Worm (Caenorhabditis elegans) whole organism, young adult: ENCODE data around the gene C35D10.12.

ENCODE experiments used
- C17E4.6 ChIP-seq: fragments of 200-800 bp; sonication (Bioruptor generic); IDR thresholded peaks from 2 replicates; pipeline ENCODE4 v1.3.6; 2022; ENCODE audit warnings: missing genetic modification reagents, missing genetic modification characterization, missing compliant biosample characterization
- F10E7.11 ChIP-seq: sonication (generic microtip); optimal IDR thresholded peaks from 2 replicates; lab custom pipeline; 2017; ENCODE audit warnings: mild to moderate bottlenecking, missing genetic modification characterization, moderate library complexity, missing compliant biosample characterization
- F33H1.4 ChIP-seq: fragments of 200-800 bp; sonication (Bioruptor generic); IDR thresholded peaks from 2 replicates; pipeline ENCODE4 v1.3.6; 2022; ENCODE audit warnings: missing genetic modification reagents, missing genetic modification characterization, missing compliant biosample characterization
- F37B4.10 ChIP-seq: fragments of 200-800 bp; sonication (Bioruptor generic); IDR thresholded peaks from 2 replicates; pipeline ENCODE4 v1.3.6; 2022; ENCODE audit warnings: missing genetic modification characterization, missing compliant biosample characterization
- F39B2.1 ChIP-seq: fragments of 200-800 bp; sonication (Bioruptor generic); IDR thresholded peaks from 2 replicates; pipeline ENCODE4 v1.3.6; 2022; ENCODE audit warnings: missing genetic modification reagents, missing genetic modification characterization, missing compliant biosample characterization
- F55B11.4 ChIP-seq: sonication (generic microtip); optimal IDR thresholded peaks from 2 replicates; lab custom pipeline; 2016; ENCODE audit warnings: missing compliant biosample characterization, missing genetic modification characterization, borderline replicate concordance; ENCODE audit not compliant: insufficient read depth
- Y67H2A.10 ChIP-seq: fragments of 200-800 bp; sonication (Bioruptor generic); conservative IDR thresholded peaks from 2 replicates; pipeline ENCODE4 v1.3.6; 2022; ENCODE audit warnings: missing genetic modification reagents, missing genetic modification characterization, missing compliant biosample characterization
- Y95B8A.8 ChIP-seq: fragments of 200-800 bp; sonication (Bioruptor generic); IDR thresholded peaks from 2 replicates; pipeline ENCODE4 v1.3.6; 2022; ENCODE audit warnings: missing genetic modification reagents, missing genetic modification characterization, missing compliant biosample characterization
- attf-5 ChIP-seq: fragments of 200-800 bp; sonication (Bioruptor generic); optimal IDR thresholded peaks from 2 replicates; lab custom pipeline; 2018; ENCODE audit warnings: mild to moderate bottlenecking, missing genetic modification characterization, missing compliant biosample characterization
- bed-2 ChIP-seq: fragments of 200-800 bp; sonication (Bioruptor generic); IDR thresholded peaks from 2 replicates; pipeline ENCODE4 v1.3.6; 2022; ENCODE audit warnings: missing genetic modification reagents, missing genetic modification characterization, missing compliant biosample characterization
- ccch-3 ChIP-seq: fragments of 200-800 bp; sonication (Bioruptor generic); optimal IDR thresholded peaks from 2 replicates; lab custom pipeline; 2018; ENCODE audit warnings: mild to moderate bottlenecking, missing genetic modification characterization, missing compliant biosample characterization
- cebp-1 ChIP-seq, 2 experiments: fragments of 200-800 bp in 1 of 2; sonication (Bioruptor generic) in 1 of 2; sonication (generic microtip) in 1 of 2; IDR thresholded peaks in 1 of 2; optimal IDR thresholded peaks in 1 of 2; 2 replicates each; pipeline versions ENCODE4 v1.3.6 to Lab custom; 2017 to 2022; ENCODE audit warnings: missing compliant biosample characterization in 2 of 2, missing genetic modification characterization in 2 of 2, mild to moderate bottlenecking in 1 of 2, missing genetic modification reagents in 1 of 2, moderate library complexity in 1 of 2
- ceh-100 ChIP-seq: fragments of 200-800 bp; sonication (Bioruptor generic); IDR thresholded peaks from 2 replicates; pipeline ENCODE4 v1.3.6; 2022; ENCODE audit warnings: missing genetic modification reagents, missing genetic modification characterization, missing compliant biosample characterization
- ceh-27 ChIP-seq: fragments of 200-800 bp; sonication (Bioruptor generic); optimal IDR thresholded peaks from 2 replicates; lab custom pipeline; 2018; ENCODE audit warnings: mild to moderate bottlenecking, missing genetic modification characterization, moderate library complexity, missing compliant biosample characterization
- ceh-58 ChIP-seq: fragments of 200-800 bp; sonication (Bioruptor generic); IDR thresholded peaks from 2 replicates; pipeline ENCODE4 v1.3.6; 2022; ENCODE audit warnings: missing genetic modification characterization, missing compliant biosample characterization
- ceh-91 ChIP-seq: fragments of 200-800 bp; sonication (Bioruptor generic); IDR thresholded peaks from 2 replicates; pipeline ENCODE4 v1.3.6; 2022; ENCODE audit warnings: missing genetic modification reagents, missing genetic modification characterization, missing compliant biosample characterization
- dox-1 ChIP-seq: fragments of 200-800 bp; sonication (Bioruptor generic); IDR thresholded peaks from 2 replicates; pipeline ENCODE4 v1.3.6; 2022; ENCODE audit warnings: missing genetic modification reagents, missing genetic modification characterization, missing compliant biosample characterization
- efl-1 ChIP-seq: fragments of 150-350 bp; optimal IDR thresholded peaks from 2 replicates; lab custom pipeline; 2014; ENCODE audit warnings: missing biosample characterization, missing genetic modification reagents, missing genetic modification characterization
- egl-44 ChIP-seq: fragments of 200-800 bp; sonication (Bioruptor generic); IDR thresholded peaks from 2 replicates; pipeline ENCODE4 v1.3.6; 2022; ENCODE audit warnings: missing genetic modification reagents, missing genetic modification characterization, missing compliant biosample characterization
- egrh-3 ChIP-seq: fragments of 200-800 bp; sonication (Bioruptor generic); IDR thresholded peaks from 2 replicates; pipeline ENCODE4 v1.3.6; 2022; ENCODE audit warnings: missing genetic modification reagents, missing genetic modification characterization, missing compliant biosample characterization
- fkh-3 ChIP-seq: sonication (generic microtip); optimal IDR thresholded peaks from 2 replicates; lab custom pipeline; 2016; ENCODE audit warnings: mild to moderate bottlenecking, missing genetic modification characterization, missing compliant biosample characterization
- him-1 ChIP-seq: sonication (generic microtip); optimal IDR thresholded peaks from 2 replicates; lab custom pipeline; 2016; ENCODE audit warnings: missing genotype, missing genetic modification reagents, missing genetic modification characterization, missing compliant biosample characterization
- hlh-12 ChIP-seq: sonication (generic microtip); optimal IDR thresholded peaks from 2 replicates; lab custom pipeline; 2016; ENCODE audit warnings: missing genetic modification characterization, missing compliant biosample characterization
- hmg-1.2 ChIP-seq: fragments of 200-800 bp; sonication (Bioruptor generic); IDR thresholded peaks from 2 replicates; pipeline ENCODE4 v1.3.6; 2022; ENCODE audit warnings: missing genetic modification reagents, missing genetic modification characterization, missing compliant biosample characterization
- hrde-1 ChIP-seq: sonication (generic microtip); optimal IDR thresholded peaks from 2 replicates; lab custom pipeline; 2016; ENCODE audit warnings: missing genetic modification characterization, mild to moderate bottlenecking, missing compliant biosample characterization, moderate library complexity, missing genotype, missing genetic modification reagents, borderline replicate concordance
- lin-35 ChIP-seq, 3 experiments: fragments of 150-350 bp in 2 of 3; sonication (generic microtip) in 1 of 3; optimal IDR thresholded peaks; 2 replicates each; lab custom pipeline; 2014 to 2018; ENCODE audit warnings: missing biosample characterization in 3 of 3, missing genetic modification characterization in 3 of 3, missing genetic modification reagents in 3 of 3
- lin-40 ChIP-seq: sonication (generic microtip); optimal IDR thresholded peaks from 2 replicates; lab custom pipeline; 2016; ENCODE audit warnings: missing genetic modification characterization, mild to moderate bottlenecking, missing compliant biosample characterization, missing genotype, missing genetic modification reagents
- lin-54 ChIP-seq: fragments of 200-800 bp; sonication (Bioruptor generic); optimal IDR thresholded peaks from 2 replicates; lab custom pipeline; 2018; ENCODE audit warnings: mild to moderate bottlenecking, missing genetic modification characterization, missing compliant biosample characterization
- lsl-1 ChIP-seq: fragments of 200-800 bp; sonication (Bioruptor generic); optimal IDR thresholded peaks from 2 replicates; lab custom pipeline; 2018; ENCODE audit warnings: mild to moderate bottlenecking, missing genetic modification characterization, moderate library complexity, missing compliant biosample characterization
- madf-3 ChIP-seq: fragments of 200-800 bp; sonication (Bioruptor generic); IDR thresholded peaks from 2 replicates; pipeline ENCODE4 v1.3.6; 2022; ENCODE audit warnings: missing genetic modification reagents, missing genetic modification characterization, missing compliant biosample characterization
- madf-6 ChIP-seq: fragments of 200-800 bp; sonication (Bioruptor generic); IDR thresholded peaks from 2 replicates; pipeline ENCODE4 v1.3.6; 2022; ENCODE audit warnings: missing genetic modification reagents, missing genetic modification characterization, missing compliant biosample characterization
- madf-8 ChIP-seq: fragments of 200-800 bp; sonication (Bioruptor generic); conservative IDR thresholded peaks from 2 replicates; pipeline ENCODE4 v1.3.6; 2022; ENCODE audit warnings: missing genetic modification reagents, missing genetic modification characterization, missing compliant biosample characterization
- mcd-1 ChIP-seq: fragments of 200-800 bp; sonication (Bioruptor generic); IDR thresholded peaks from 2 replicates; pipeline ENCODE4 v1.3.6; 2022; ENCODE audit warnings: missing genetic modification reagents, missing genetic modification characterization, missing compliant biosample characterization
- nfya-2 ChIP-seq: fragments of 200-800 bp; sonication (Bioruptor generic); IDR thresholded peaks from 2 replicates; pipeline ENCODE4 v1.3.6; 2022; ENCODE audit warnings: missing genetic modification reagents, missing genetic modification characterization, missing compliant biosample characterization
- rcor-1 ChIP-seq: fragments of 200-800 bp; sonication (Bioruptor generic); IDR thresholded peaks from 2 replicates; pipeline ENCODE4 v1.3.6; 2022; ENCODE audit warnings: missing genetic modification reagents, missing genetic modification characterization, missing compliant biosample characterization
- snpc-1.3 ChIP-seq: sonication (generic microtip); optimal IDR thresholded peaks from 2 replicates; lab custom pipeline; 2017; ENCODE audit warnings: missing genetic modification characterization, mild to moderate bottlenecking, missing compliant biosample characterization, antibody characterized with exemption, moderate library complexity, missing genotype, missing genetic modification reagents; ENCODE audit not compliant: insufficient read depth
- snpc-3.4 ChIP-seq: sonication (generic microtip); optimal IDR thresholded peaks from 2 replicates; lab custom pipeline; 2017; ENCODE audit warnings: missing genetic modification characterization, mild to moderate bottlenecking, missing compliant biosample characterization, antibody characterized with exemption, moderate library complexity, missing genotype, missing genetic modification reagents
- unc-130 ChIP-seq: sonication (generic microtip); optimal IDR thresholded peaks from 2 replicates; lab custom pipeline; 2016; ENCODE audit warnings: missing genetic modification reagents, missing genetic modification characterization, missing compliant biosample characterization
- zim-3 ChIP-seq: sonication (generic microtip); optimal IDR thresholded peaks from 2 replicates; lab custom pipeline; 2017; ENCODE audit warnings: mild to moderate bottlenecking, missing genetic modification characterization, moderate library complexity, missing compliant biosample characterization
- ztf-28 ChIP-seq: fragments of 200-800 bp; sonication (Bioruptor generic); IDR thresholded peaks from 2 replicates; pipeline ENCODE4 v1.3.6; 2022; ENCODE audit warnings: missing genetic modification reagents, missing genetic modification characterization, missing compliant biosample characterization
- ztf-3 ChIP-seq: fragments of 200-800 bp; sonication (Bioruptor generic); optimal IDR thresholded peaks from 2 replicates; lab custom pipeline; 2018; ENCODE audit warnings: mild to moderate bottlenecking, missing genetic modification characterization, missing compliant biosample characterization

The C35D10.12 gene

ce11 chrIII:4917960-4918712 is 43.6 kb upstream of the C35D10.12 start, which contains the start of gene rpb-8 (continued):
- no peak for TF ChIP-seq cebp-1 (GFP tag; IDR thresholded peaks at IDR 0.05; lab: Robert Waterston, UW)
- TF ChIP-seq cebp-1 (tag; optimal IDR thresholded peaks at IDR 0.05; lab: Kevin White, UChicago): peak; percentile 80
- no peak for TF ChIP-seq bed-2
- peak; percentile 83 for TF ChIP-seq F33H1.4
- peak; percentile 71; the same call in 1 of the 2 replicates for TF ChIP-seq ztf-28 (GFP tag; lab: Robert Waterston, UW)
- peak in 1 of 3 experiments; percentile 72 for TF ChIP-seq lin-35 (GFP tag; optimal IDR thresholded peaks at IDR 0.05; lab: Kevin White, UChicago)
- TF ChIP-seq F39B2.1: no peak
- no peak for TF ChIP-seq ccch-3
- TF ChIP-seq ceh-91 (GFP tag; lab: Robert Waterston, UW): 0 out of 2 replicates have a peak, but pooled peaks have one; percentile 14
- peak; percentile 65; the same call in 1 of the 2 replicates for TF ChIP-seq madf-6 (GFP tag; lab: Robert Waterston, UW)
- TF ChIP-seq attf-5 (GFP tag; lab: Kevin White, UChicago): peak; percentile 50
- TF ChIP-seq snpc-1.3: no peak
- no peak for TF ChIP-seq nfya-2 (GFP tag; lab: Robert Waterston, UW)
- TF ChIP-seq mcd-1 (GFP tag; lab: Robert Waterston, UW): 0 out of 2 replicates have a peak, but pooled peaks have one; percentile 30
- peak; percentile 29 for TF ChIP-seq snpc-3.4 (tag; lab: Kevin White, UChicago)
- no peak for TF ChIP-seq ceh-100
- no peak for TF ChIP-seq F37B4.10
- no peak for TF ChIP-seq madf-3 (GFP tag; lab: Robert Waterston, UW)
- no peak for TF ChIP-seq ztf-3 (GFP tag; lab: Kevin White, UChicago)
- no peak for TF ChIP-seq F55B11.4 (tag; lab: Kevin White, UChicago)
- TF ChIP-seq F10E7.11 (tag; lab: Kevin White, UChicago): no peak
- peak; percentile 87 for TF ChIP-seq lin-54
- TF ChIP-seq hlh-12 (tag; lab: Kevin White, UChicago): no peak

DNA sequence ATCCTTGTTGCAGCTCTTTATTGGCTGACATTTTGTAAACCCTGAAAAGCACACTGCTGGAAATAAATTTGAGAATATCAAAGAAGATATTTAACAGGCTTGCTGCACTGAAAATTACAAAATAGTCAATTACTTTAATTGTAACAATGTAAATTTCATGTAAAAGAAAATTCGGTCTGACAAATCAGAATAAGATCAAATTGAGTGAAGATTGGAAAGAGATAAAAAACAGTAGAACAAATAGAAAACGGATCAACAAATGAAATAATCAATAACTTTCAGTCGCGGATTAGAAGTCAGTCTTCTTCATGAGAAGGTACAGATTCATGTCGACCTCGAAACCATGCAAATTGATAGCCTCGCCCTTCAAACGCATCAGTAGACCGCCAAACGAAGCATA is 42.5 kb upstream of the C35D10.12 start, which contains the start of gene rars-1:
rars-1 (minus strand) TSS at position 101 of the 400 bp plus-strand sequence.
- TF ChIP-seq lin-54: peak; percentile 14
- TF ChIP-seq egrh-3 (GFP tag; lab: Robert Waterston, UW): no peak
- TF ChIP-seq madf-8 (GFP tag; lab: Robert Waterston, UW): no peak
- TF ChIP-seq F10E7.11 (tag; lab: Kevin White, UChicago): no peak
- 0 out of 2 replicates have a peak, but pooled peaks have one; percentile 56 for TF ChIP-seq ceh-58 (GFP tag; lab: Robert Waterston, UW)
- TF ChIP-seq, all 124 proteins: peak for 2

DNA sequence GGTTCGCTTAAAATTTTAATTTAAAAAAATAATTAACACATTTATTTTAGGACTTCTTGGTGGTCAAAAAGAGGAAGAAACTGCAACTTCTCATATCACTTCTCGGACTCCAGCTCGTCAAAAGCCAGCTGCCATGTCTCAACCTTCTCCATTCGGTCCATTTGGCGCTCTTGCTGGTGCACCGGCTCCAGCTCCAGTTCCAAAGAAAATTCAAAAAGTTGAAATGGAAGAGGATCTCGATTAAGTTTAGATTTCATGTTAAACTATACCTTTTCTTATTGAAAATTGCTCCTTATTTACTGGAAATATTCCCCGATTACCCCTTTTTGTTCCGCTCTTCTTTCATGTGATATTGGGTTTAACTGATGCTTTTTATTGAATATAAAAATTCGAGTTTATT is 39.2 kb upstream of the C35D10.12 start:
- TF ChIP-seq fkh-3 (tag; lab: Kevin White, UChicago) (no peak), Y67H2A.10 (no peak), hrde-1 (tag; lab: Kevin White, UChicago) (peak; percentile 19)

ce11 chrIII:4912317-4912716 is 37.7 kb upstream of the C35D10.12 start, which contains the start of the genes F26F4.9 and cee-1:
Gene F26F4.9, minus strand, starts transcription at chrIII:4912521.
Gene cee-1, plus strand, starts transcription at chrIII:4912699.
- TF ChIP-seq efl-1 (no peak), zim-3 (tag; lab: Kevin White, UChicago) (no peak), egl-44 (no peak), C17E4.6 (GFP tag; lab: Robert Waterston, UW) (no peak), him-1 (peak; percentile 44), hmg-1.2 (no peak), lsl-1 (GFP tag; lab: Kevin White, UChicago) (peak; percentile 34), rcor-1 (GFP tag; lab: Robert Waterston, UW) (0 out of 2 replicates have a peak, but pooled peaks have one; percentile 15), madf-8 (GFP tag; lab: Robert Waterston, UW) (peak; percentile 36; the same call in 1 of the 2 replicates), unc-130 (GFP tag; lab: Kevin White, UChicago) (peak; percentile 53), Y95B8A.8 (GFP tag; lab: Robert Waterston, UW) (no peak), dox-1 (GFP tag; lab: Robert Waterston, UW) (peak; percentile 54; the same call in 1 of the 2 replicates), cebp-1 (GFP tag; IDR thresholded peaks at IDR 0.05; lab: Robert Waterston, UW) (no peak), cebp-1 (tag; optimal IDR thresholded peaks at IDR 0.05; lab: Kevin White, UChicago) (peak; percentile 24), ceh-27 (GFP tag; lab: Kevin White, UChicago) (peak; percentile 61), lin-40 (tag; lab: Kevin White, UChicago) (peak; percentile 5)
